Worm (Caenorhabditis elegans) whole organism, L4 larva: ENCODE results near the gene vit-4.

ENCODE experiments used
- F10B5.3 ChIP-seq: sonication (generic microtip); optimal IDR thresholded peaks from 2 replicates; lab custom pipeline; 2016; ENCODE audit warnings: mild to moderate bottlenecking, missing genetic modification characterization, missing compliant biosample characterization
- F37D6.2 ChIP-seq: sonication (generic microtip); optimal IDR thresholded peaks from 2 replicates; lab custom pipeline; 2016; ENCODE audit warnings: mild to moderate bottlenecking, missing genetic modification characterization, missing compliant biosample characterization
- F44E2.7 ChIP-seq: fragments of 200-800 bp; sonication (Bioruptor generic); IDR thresholded peaks from 2 replicates; pipeline ENCODE4 v2.1.2; 2022; ENCODE audit warnings: missing genetic modification characterization, missing compliant biosample characterization
- T20F7.1 ChIP-seq: fragments of 200-800 bp; sonication (Bioruptor generic); optimal IDR thresholded peaks from 2 replicates; lab custom pipeline; 2018; ENCODE audit warnings: mild to moderate bottlenecking, missing genetic modification characterization, missing compliant biosample characterization
- T26A8.4 ChIP-seq: fragments of 200-800 bp; sonication (Bioruptor generic); IDR thresholded peaks from 2 replicates; pipeline ENCODE4 v1.3.6; 2022; ENCODE audit warnings: missing genetic modification characterization, missing compliant biosample characterization
- Y5F2A.4 ChIP-seq: fragments of 200-800 bp; sonication (Bioruptor generic); optimal IDR thresholded peaks from 2 replicates; lab custom pipeline; 2018; ENCODE audit warnings: mild to moderate bottlenecking, missing genetic modification characterization, missing compliant biosample characterization
- ZK337.2 ChIP-seq: fragments of 200-800 bp; sonication (Bioruptor generic); IDR thresholded peaks from 2 replicates; pipeline ENCODE4 v1.3.6; 2022; ENCODE audit warnings: missing genetic modification reagents, missing genetic modification characterization, missing compliant biosample characterization
- ama-1 ChIP-seq: fragments of 150-350 bp; optimal IDR thresholded peaks from 2 replicates; lab custom pipeline; 2014; ENCODE audit warnings: inconsistent platforms, mixed read lengths
- ceh-44 ChIP-seq: fragments of 200-800 bp; sonication (Bioruptor generic); IDR thresholded peaks from 2 replicates; pipeline ENCODE4 v1.3.6; 2022; ENCODE audit warnings: missing genetic modification reagents, missing genetic modification characterization, missing compliant biosample characterization
- daf-16 ChIP-seq, 3 experiments: sonication (generic microtip); optimal IDR thresholded peaks; 2 replicates each; lab custom pipeline; 2016 to 2017; ENCODE audit warnings: missing genetic modification characterization in 3 of 3, missing genetic modification reagents in 3 of 3, mild to moderate bottlenecking in 2 of 3, missing compliant biosample characterization in 2 of 3, missing biosample characterization in 1 of 3, moderate library complexity in 1 of 3
- daf-19 ChIP-seq: fragments of 200-800 bp; sonication (Bioruptor generic); conservative IDR thresholded peaks from 2 replicates; pipeline ENCODE4 v1.3.6; 2022; ENCODE audit warnings: missing genetic modification characterization, missing compliant biosample characterization
- dmd-6 ChIP-seq: fragments of 200-800 bp; sonication (Bioruptor generic); IDR thresholded peaks from 2 replicates; pipeline ENCODE4 v1.3.6; 2022; ENCODE audit warnings: missing genetic modification reagents, missing genetic modification characterization, missing compliant biosample characterization
- dmd-9 ChIP-seq: fragments of 200-800 bp; sonication (Bioruptor generic); IDR thresholded peaks from 2 replicates; pipeline ENCODE4 v1.3.6; 2022; ENCODE audit warnings: missing genetic modification reagents, missing genetic modification characterization, missing compliant biosample characterization
- dve-1 ChIP-seq: sonication (generic microtip); optimal IDR thresholded peaks from 2 replicates; lab custom pipeline; 2017; ENCODE audit warnings: antibody characterized with exemption, mild to moderate bottlenecking, missing genetic modification characterization, missing compliant biosample characterization; ENCODE audit not compliant: insufficient read depth
- egl-43 ChIP-seq: fragments of 200-800 bp; sonication (Bioruptor generic); IDR thresholded peaks from 2 replicates; pipeline ENCODE4 v1.3.6; 2022; ENCODE audit warnings: missing genetic modification reagents, missing genetic modification characterization, missing compliant biosample characterization
- hlh-11 ChIP-seq: fragments of 200-800 bp; sonication (Bioruptor generic); optimal IDR thresholded peaks from 2 replicates; lab custom pipeline; 2018; ENCODE audit warnings: mild to moderate bottlenecking, missing genetic modification characterization, missing compliant biosample characterization
- hlh-30 ChIP-seq: sonication (generic microtip); optimal IDR thresholded peaks from 2 replicates; lab custom pipeline; 2017; ENCODE audit warnings: antibody characterized with exemption, mild to moderate bottlenecking, missing genetic modification characterization, missing compliant biosample characterization; ENCODE audit not compliant: insufficient read depth
- jun-1 ChIP-seq: fragments of 150-350 bp; optimal IDR thresholded peaks from 2 replicates; lab custom pipeline; 2014; ENCODE audit warnings: missing biosample characterization, missing genetic modification reagents, missing genetic modification characterization
- lsy-2 ChIP-seq, 2 experiments: fragments of 150-350 bp in 1 of 2; sonication (generic microtip) in 1 of 2; optimal IDR thresholded peaks; 2 replicates each; lab custom pipeline; 2014 to 2017; ENCODE audit warnings: missing biosample characterization in 2 of 2, missing genetic modification characterization in 2 of 2
- madf-9 ChIP-seq: fragments of 200-800 bp; sonication (Bioruptor generic); conservative IDR thresholded peaks from 2 replicates; pipeline ENCODE4 v1.3.6; 2022; ENCODE audit warnings: missing genetic modification reagents, missing genetic modification characterization, missing compliant biosample characterization
- mep-1 ChIP-seq: fragments of 150-350 bp; sonication (generic microtip); optimal IDR thresholded peaks from 3 replicates; lab custom pipeline; 2014; ENCODE audit warnings: missing biosample characterization, missing genetic modification characterization
- mes-2 ChIP-seq: sonication (generic microtip); optimal IDR thresholded peaks from 2 replicates; lab custom pipeline; 2016; ENCODE audit warnings: missing genotype, mild to moderate bottlenecking, missing genetic modification characterization, missing compliant biosample characterization; ENCODE audit not compliant: poor library complexity, severe bottlenecking
- mxl-3 ChIP-seq: fragments of 200-800 bp; sonication (Bioruptor generic); optimal IDR thresholded peaks from 2 replicates; lab custom pipeline; 2018; ENCODE audit warnings: mild to moderate bottlenecking, missing genetic modification characterization, missing compliant biosample characterization
- nhr-28 ChIP-seq: fragments of 150-350 bp; optimal IDR thresholded peaks from 2 replicates; lab custom pipeline; 2014; ENCODE audit warnings: missing biosample characterization, missing genetic modification characterization
- nhr-42 ChIP-seq: fragments of 200-800 bp; sonication (Bioruptor generic); IDR thresholded peaks from 2 replicates; pipeline ENCODE4 v1.3.6; 2022; ENCODE audit warnings: missing genetic modification characterization, missing compliant biosample characterization
- nhr-77 ChIP-seq: fragments of 150-350 bp; optimal IDR thresholded peaks from 2 replicates; lab custom pipeline; 2014; ENCODE audit warnings: missing biosample characterization, missing genetic modification characterization
- pha-4 ChIP-seq, 2 experiments: fragments of 150-350 bp in 1 of 2; fragments of 200-800 bp in 1 of 2; sonication (Bioruptor generic) in 1 of 2; IDR thresholded peaks in 1 of 2; optimal IDR thresholded peaks in 1 of 2; 2 replicates each; pipeline versions ENCODE4 v1.3.6 to Lab custom; 2014 to 2022; ENCODE audit warnings: missing genetic modification characterization in 2 of 2, missing genetic modification reagents in 2 of 2, missing biosample characterization in 1 of 2, missing compliant biosample characterization in 1 of 2
- pqm-1 ChIP-seq: sonication (generic microtip); optimal IDR thresholded peaks from 2 replicates; lab custom pipeline; 2017; ENCODE audit warnings: missing biosample characterization, missing genetic modification characterization
- snpc-1.2 ChIP-seq: fragments of 200-800 bp; sonication (Bioruptor generic); IDR thresholded peaks from 2 replicates; pipeline ENCODE4 v1.3.6; 2022; ENCODE audit warnings: missing genetic modification reagents, missing genetic modification characterization, missing compliant biosample characterization
- snpc-4 ChIP-seq: fragments of 150-350 bp; optimal IDR thresholded peaks from 2 replicates; lab custom pipeline; 2014; ENCODE audit warnings: missing biosample characterization, missing genetic modification characterization
- spr-1 ChIP-seq: sonication (generic microtip); optimal IDR thresholded peaks from 2 replicates; lab custom pipeline; 2016; ENCODE audit warnings: mild to moderate bottlenecking, missing genetic modification characterization, missing compliant biosample characterization
- tra-1 ChIP-seq: fragments of 200-800 bp; sonication (Bioruptor generic); IDR thresholded peaks from 2 replicates; pipeline ENCODE4 v1.3.6; 2022; ENCODE audit warnings: missing genetic modification reagents, missing genetic modification characterization, missing compliant biosample characterization
- unc-62 ChIP-seq, 3 experiments: fragments of 150-350 bp in 1 of 3; sonication (generic microtip); optimal IDR thresholded peaks in 2 of 3; peaks in 1 of 3; 1 replicate in 1 of 3; 2 replicates in 2 of 3; lab custom pipeline; 2014 to 2017; ENCODE audit warnings: missing biosample characterization in 3 of 3, missing genetic modification characterization in 3 of 3, missing genetic modification reagents in 3 of 3, missing genotype in 1 of 3
- zip-11 ChIP-seq: fragments of 200-800 bp; sonication (Bioruptor generic); IDR thresholded peaks from 2 replicates; pipeline ENCODE4 v1.3.6; 2022; ENCODE audit warnings: missing genetic modification characterization, missing compliant biosample characterization

Gene vit-4

ce11 chrX:3563903-3564302 is at the start of gene vit-4:
TSS of gene vit-4 (minus strand) at chrX:3563965.
- TF ChIP-seq hlh-30 (no peak), F44E2.7 (GFP tag; lab: Robert Waterston, UW) (no peak), T26A8.4 (no peak), dmd-9 (GFP tag; lab: Robert Waterston, UW) (no peak), T20F7.1 (no peak), nhr-42 (GFP tag; lab: Robert Waterston, UW) (no peak), snpc-4 (tag; lab: Kevin White, UChicago) (no peak), spr-1 (tag; lab: Kevin White, UChicago) (no peak), ceh-44 (no peak), tra-1 (GFP tag; lab: Robert Waterston, UW) (peak; percentile 77; the same call in 1 of the 2 replicates), dmd-6 (GFP tag; lab: Robert Waterston, UW) (peak; percentile 93), nhr-28 (tag; lab: Kevin White, UChicago) (no peak), F37D6.2 (tag; lab: Kevin White, UChicago) (no peak), snpc-1.2 (GFP tag; lab: Robert Waterston, UW) (no peak), zip-11 (no peak), F10B5.3 (tag; lab: Kevin White, UChicago) (no peak)

- TF ChIP-seq madf-9 (GFP tag; lab: Robert Waterston, UW) (no peak), pha-4 (GFP tag; IDR thresholded peaks at IDR 0.05; lab: Robert Waterston, UW) (no peak), pha-4 (tag; optimal IDR thresholded peaks at IDR 0.05; lab: Kevin White, UChicago) (no peak), daf-16 (GFP tag; optimal IDR thresholded peaks at IDR 0.05; lab: Kevin White, UChicago) (no peak), daf-16 (tag; optimal IDR thresholded peaks at IDR 0.05; lab: Kevin White, UChicago) (peak; percentile 15), jun-1 (tag; lab: Kevin White, UChicago) (no peak), unc-62 (GFP tag; optimal IDR thresholded peaks at IDR 0.05 in 1 of 2; lab: Kevin White, UChicago) (peak in 1 of 2 experiments; percentile 91), unc-62 (tag; optimal IDR thresholded peaks at IDR 0.05; lab: Kevin White, UChicago) (no peak), pqm-1 (peak; percentile 41), F44E2.7 (GFP tag; lab: Robert Waterston, UW) (no peak)
These were observed 48.0 kb upstream of the vit-4 start for ce11 chrX:3611740-3612139.

ce11 chrX:3611042-3611623 is 47.4 kb upstream of the vit-4 start, which contains the start of gene C18B2.5:
TSS of gene C18B2.5 (minus strand) at chrX:3611092.
- TF ChIP-seq ama-1 (lab: Kevin White, UChicago) (no peak), pqm-1 (peak; percentile 87), egl-43 (GFP tag; lab: Robert Waterston, UW) (no peak), dmd-6 (GFP tag; lab: Robert Waterston, UW) (peak; percentile 73), Y5F2A.4 (GFP tag; lab: Kevin White, UChicago) (no peak), nhr-77 (peak; percentile 64), daf-19 (GFP tag; lab: Robert Waterston, UW) (no peak), dve-1 (tag; lab: Kevin White, UChicago) (peak; percentile 33), ZK337.2 (GFP tag; lab: Robert Waterston, UW) (no peak), mxl-3 (GFP tag; lab: Kevin White, UChicago) (peak; percentile 10), lsy-2 (tag; optimal IDR thresholded peaks at IDR 0.05; lab: Kevin White, UChicago) (no peak), hlh-30 (peak; percentile 65), nhr-28 (tag; lab: Kevin White, UChicago) (peak; percentile 74), daf-16 (GFP tag; optimal IDR thresholded peaks at IDR 0.05; lab: Kevin White, UChicago) (no peak), daf-16 (tag; optimal IDR thresholded peaks at IDR 0.05; lab: Kevin White, UChicago) (peak; percentile 47), hlh-11 (peak; percentile 66), mep-1 (peak; percentile 21), mes-2 (tag; lab: Kevin White, UChicago) (no peak)
